Worm (Caenorhabditis elegans): Measurements from ENCODE around the gene T05A8.1.
"Not testable (repeated sequence)": the region's sequence is repeated elsewhere in the genome, so short reads cannot be mapped to it uniquely, and the experiment has no call there.

Gene T05A8.1

ce11 chrII:2681118-2681517 lies 28.7 kb downstream of the T05A8.1 start, which contains the start of gene F34D6.1:
Gene F34D6.1 (minus strand): TSS chrII:2681218.
- TF ChIP-seq cog-1 (tag; optimal IDR thresholded peaks at IDR 0.05) (no peak), ref-1 (GFP tag; conservative IDR thresholded peaks at IDR 0.05) (no peak), klf-2 (GFP tag; conservative IDR thresholded peaks at IDR 0.05) (no peak), ztf-29 (GFP tag; IDR thresholded peaks at IDR 0.05) (no peak), T22C8.4 (GFP tag; IDR thresholded peaks at IDR 0.05) (no peak), tab-1 (GFP tag; IDR thresholded peaks at IDR 0.05) (no peak), ztf-23 (GFP tag; IDR thresholded peaks at IDR 0.05) (no peak), med-1 (GFP tag; optimal IDR thresholded peaks at IDR 0.05; ENCODE audit: insufficient read depth) (no peak), flt-1 (GFP tag; IDR thresholded peaks at IDR 0.05) (no peak)

ce11 chrII:2677534-2678168 lies 32.2 kb downstream of the T05A8.1 start, which contains the start of gene F22E5.17:
Gene F22E5.17 (plus strand): TSS chrII:2678041.
- TF ChIP-seq T22C8.4 (GFP tag; IDR thresholded peaks at IDR 0.05), result no peak
- no peak for TF ChIP-seq ztf-23 (GFP tag; IDR thresholded peaks at IDR 0.05)
- no peak for TF ChIP-seq cog-1 (tag; optimal IDR thresholded peaks at IDR 0.05)
- TF ChIP-seq flt-1 (GFP tag; IDR thresholded peaks at IDR 0.05), result no peak
- no peak for TF ChIP-seq med-1 (GFP tag; optimal IDR thresholded peaks at IDR 0.05; ENCODE audit: insufficient read depth)
- TF ChIP-seq ref-1 (GFP tag; conservative IDR thresholded peaks at IDR 0.05), result no peak
- no peak for TF ChIP-seq tab-1 (GFP tag; IDR thresholded peaks at IDR 0.05)
- TF ChIP-seq klf-2 (GFP tag; conservative IDR thresholded peaks at IDR 0.05), result no peak
- no peak for TF ChIP-seq ztf-29 (GFP tag; IDR thresholded peaks at IDR 0.05)

ce11 chrII:2673534-2673933 lies 36.3 kb downstream of the T05A8.1 start, which contains the start of the genes F22E5.20 and F22E5.1:
Gene F22E5.20 (minus strand): TSS chrII:2673634.
Gene F22E5.1 (plus strand): TSS chrII:2673775.
- not testable (repeated sequence) for TF ChIP-seq cog-1 (tag; optimal IDR thresholded peaks at IDR 0.05); med-1 (GFP tag; optimal IDR thresholded peaks at IDR 0.05; ENCODE audit: insufficient read depth); ref-1 (GFP tag; conservative IDR thresholded peaks at IDR 0.05)

- TF ChIP-seq ref-1 (GFP tag; conservative IDR thresholded peaks at IDR 0.05); klf-2 (GFP tag; conservative IDR thresholded peaks at IDR 0.05); flt-1 (GFP tag; IDR thresholded peaks at IDR 0.05): not testable (repeated sequence)
Measured at ce11 chrII:2672320-2672719, 37.5 kb downstream of the T05A8.1 start, which contains the start of gene sri-57. Gene sri-57 (minus strand): TSS chrII:2672420.

ce11 chrII:2665606-2666005 lies 44.2 kb downstream of the T05A8.1 start, which contains the start of gene F22E5.22:
Gene F22E5.22 (plus strand): TSS chrII:2665906.
- TF ChIP-seq med-1 (GFP tag; optimal IDR thresholded peaks at IDR 0.05; ENCODE audit: insufficient read depth), result no peak
- no peak for TF ChIP-seq T22C8.4 (GFP tag; IDR thresholded peaks at IDR 0.05)
- TF ChIP-seq cog-1 (tag; optimal IDR thresholded peaks at IDR 0.05), result no peak
- no peak for TF ChIP-seq ref-1 (GFP tag; conservative IDR thresholded peaks at IDR 0.05)
- TF ChIP-seq tab-1 (GFP tag; IDR thresholded peaks at IDR 0.05), result no peak

- TF ChIP-seq ztf-29 (GFP tag; IDR thresholded peaks at IDR 0.05); klf-2 (GFP tag; conservative IDR thresholded peaks at IDR 0.05); tab-1 (GFP tag; IDR thresholded peaks at IDR 0.05): not testable (repeated sequence)
Measured at ce11 chrII:2665081-2665480, 44.8 kb downstream of the T05A8.1 start, which contains the start of gene F22E5.2. Gene F22E5.2 (plus strand): TSS chrII:2665381.

ce11 chrII:2659364-2659763 lies 50.5 kb downstream of the T05A8.1 start, which contains the start of gene gcy-21:
Gene gcy-21 (plus strand): TSS chrII:2659664.
- TF ChIP-seq tab-1 (GFP tag; IDR thresholded peaks at IDR 0.05) (no peak), flt-1 (GFP tag; IDR thresholded peaks at IDR 0.05) (no peak), ztf-23 (GFP tag; IDR thresholded peaks at IDR 0.05) (no peak), ztf-29 (GFP tag; IDR thresholded peaks at IDR 0.05) (no peak), klf-2 (GFP tag; conservative IDR thresholded peaks at IDR 0.05) (no peak), ref-1 (GFP tag; conservative IDR thresholded peaks at IDR 0.05) (no peak), med-1 (GFP tag; optimal IDR thresholded peaks at IDR 0.05; ENCODE audit: insufficient read depth) (no peak), T22C8.4 (GFP tag; IDR thresholded peaks at IDR 0.05) (no peak), cog-1 (tag; optimal IDR thresholded peaks at IDR 0.05) (no peak)

Measured in whole organism, midembryonic.